Fruit fly (Drosophila melanogaster): ENCODE results near the gene CG11158.

dm6 chrX:13698717-13699427 lies 16.1 kb downstream of the CG11158 start:
- TF ChIP-seq Clk (GFP tag; optimal IDR thresholded peaks at IDR 0.05) (no peak), bab1 (GFP tag; optimal IDR thresholded peaks at IDR 0.05) (no peak), Mnt (GFP tag; optimal IDR thresholded peaks at IDR 0.05) (no peak), Crg-1 (GFP tag; optimal IDR thresholded peaks at IDR 0.05) (no peak), CG7045 (GFP tag; optimal IDR thresholded peaks at IDR 0.05) (no peak), toe (GFP tag; optimal IDR thresholded peaks at IDR 0.05) (no peak), cnc (optimal IDR thresholded peaks at IDR 0.05) (no peak), CG12768 (GFP tag; optimal IDR thresholded peaks at IDR 0.05) (no peak), CG14711 (tag; optimal IDR thresholded peaks at IDR 0.05) (peak; percentile 8), kay (GFP tag; ENCODE audit: borderline replicate concordance) (no peak), CG5204 (GFP tag; optimal IDR thresholded peaks at IDR 0.05) (no peak)
